Worm (Caenorhabditis elegans): ENCODE measurements around the gene acp-6.

ce11 chrIV:6391566-6391965 is 34.4 kb downstream of the acp-6 start:
- TF ChIP-seq ces-1 (GFP tag; optimal IDR thresholded peaks at IDR 0.05) (no peak), lin-15B (tag; optimal IDR thresholded peaks at IDR 0.05) (no peak), mdl-1 (tag; optimal IDR thresholded peaks at IDR 0.05) (no peak), nhr-76 (tag; optimal IDR thresholded peaks at IDR 0.05) (no peak), fkh-8 (tag; optimal IDR thresholded peaks at IDR 0.05) (no peak), lin-39 (tag; optimal IDR thresholded peaks at IDR 0.05) (no peak), pqm-1 (tag; optimal IDR thresholded peaks at IDR 0.05) (no peak), skn-1 (tag; optimal IDR thresholded peaks at IDR 0.05) (no peak), tbx-2 (tag; optimal IDR thresholded peaks at IDR 0.05) (no peak), aly-2 (tag; optimal IDR thresholded peaks at IDR 0.05) (no peak), fkh-10 (GFP tag; optimal IDR thresholded peaks at IDR 0.05) (no peak), lin-14 (GFP tag; optimal IDR thresholded peaks at IDR 0.05) (no peak), nhr-77 (tag; optimal IDR thresholded peaks at IDR 0.05) (no peak)

Measured in whole organism, L1 larva.